Fruit fly (Drosophila melanogaster): ENCODE data around the gene EMC2A.
A peak's percentile ranks its signal among the peaks of the same experiment; 100 is the strongest.

Gene EMC2A

DNA sequence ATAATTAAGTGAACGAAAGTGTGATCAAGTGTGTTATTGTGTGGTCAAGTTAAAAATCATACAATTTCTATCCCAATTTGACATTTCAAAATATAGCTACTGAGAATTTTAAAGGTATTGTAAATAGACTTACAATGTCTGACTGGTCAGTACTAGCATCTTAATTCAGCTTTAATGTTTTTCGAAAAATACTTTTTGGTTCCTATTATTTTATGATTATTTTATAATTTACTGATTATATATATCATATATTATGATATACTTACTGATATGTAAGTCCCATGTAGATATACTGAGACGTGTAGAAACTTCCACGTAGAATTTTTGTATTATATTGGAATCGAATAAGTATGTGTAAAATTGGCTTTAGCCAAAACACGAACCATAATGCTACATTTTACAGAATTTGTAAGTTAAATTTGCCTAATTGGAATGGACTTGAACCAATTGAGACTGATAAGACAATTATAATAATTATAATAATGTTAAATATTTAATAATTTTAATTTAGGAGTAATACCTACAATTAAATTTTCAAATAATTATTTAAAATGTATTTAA, 18.0 kb downstream of the EMC2A start, which contains the start of gene Actn3:
Gene Actn3 (minus strand): TSS at position 51 of the 561 bp plus-strand sequence.
- no peak for TF ChIP-seq noc (tag; optimal IDR thresholded peaks at IDR 0.05)

DNA sequence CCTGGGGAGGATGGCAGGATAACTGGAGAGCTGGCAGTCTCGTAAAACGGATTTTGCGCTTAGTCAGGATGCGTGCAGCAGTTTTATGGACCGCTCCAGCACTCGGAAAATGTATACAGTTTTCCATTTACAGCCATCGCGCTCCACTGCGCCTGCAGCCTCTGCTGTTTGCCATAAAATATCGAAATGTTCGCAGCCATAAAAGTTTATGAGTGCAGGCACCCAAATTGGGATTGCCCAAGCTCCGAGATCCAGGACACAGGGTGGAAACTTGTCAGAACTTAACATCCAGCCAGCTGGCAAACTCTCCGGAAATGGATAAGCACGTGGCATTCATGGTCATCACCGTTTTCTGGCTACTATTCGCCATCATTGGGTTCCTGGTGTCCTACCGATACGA, 21.0 kb downstream of the EMC2A start, which contains the start of gene VhaM9.7-d:
Gene VhaM9.7-d (plus strand): TSS at position 301 of the 400 bp plus-strand sequence.
- TF ChIP-seq noc (tag; optimal IDR thresholded peaks at IDR 0.05), result no peak

DNA sequence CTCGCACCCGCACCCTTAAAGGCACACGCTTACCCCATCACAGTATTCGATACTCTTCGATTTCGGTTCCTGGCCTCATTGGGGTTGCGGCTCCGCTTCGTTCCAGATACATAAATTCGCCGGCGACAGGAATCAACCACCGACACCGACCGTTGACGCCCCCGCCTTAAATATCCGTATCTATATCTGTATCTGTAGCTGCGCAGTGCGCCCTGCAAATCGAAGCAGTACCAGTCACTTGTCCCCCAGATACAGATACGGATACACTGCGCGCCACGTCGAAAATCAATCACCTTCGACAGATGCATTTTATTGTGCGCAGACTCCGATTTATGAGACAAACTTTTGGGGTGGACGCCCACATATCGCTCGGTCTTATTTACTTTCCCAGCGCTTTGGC, 23.3 kb downstream of the EMC2A start:
- no peak for TF ChIP-seq noc (tag; optimal IDR thresholded peaks at IDR 0.05)

DNA sequence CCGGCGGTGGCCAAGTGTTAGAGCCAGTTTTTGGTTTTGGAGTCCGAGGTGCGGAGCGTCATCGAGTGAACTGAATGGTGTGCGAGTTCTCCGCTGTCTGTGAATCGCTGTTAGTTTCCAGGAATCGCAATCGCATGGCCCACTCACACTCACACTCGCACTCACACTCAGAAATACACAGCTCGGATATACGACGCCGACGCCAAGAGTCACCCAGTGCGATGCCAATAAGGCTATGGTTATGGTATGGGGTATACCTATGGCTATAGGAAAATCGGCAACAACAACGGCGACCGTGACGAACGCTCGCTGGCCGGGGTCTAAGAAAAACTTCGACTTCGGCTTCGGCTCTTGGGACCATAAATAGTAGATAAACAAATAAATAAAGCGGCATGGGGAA, 23.7 kb downstream of the EMC2A start, which contains the start of gene Abd-B:
Gene Abd-B (minus strand): TSS at position 101 of the 400 bp plus-strand sequence.
- TF ChIP-seq noc (tag; optimal IDR thresholded peaks at IDR 0.05), result no peak

DNA sequence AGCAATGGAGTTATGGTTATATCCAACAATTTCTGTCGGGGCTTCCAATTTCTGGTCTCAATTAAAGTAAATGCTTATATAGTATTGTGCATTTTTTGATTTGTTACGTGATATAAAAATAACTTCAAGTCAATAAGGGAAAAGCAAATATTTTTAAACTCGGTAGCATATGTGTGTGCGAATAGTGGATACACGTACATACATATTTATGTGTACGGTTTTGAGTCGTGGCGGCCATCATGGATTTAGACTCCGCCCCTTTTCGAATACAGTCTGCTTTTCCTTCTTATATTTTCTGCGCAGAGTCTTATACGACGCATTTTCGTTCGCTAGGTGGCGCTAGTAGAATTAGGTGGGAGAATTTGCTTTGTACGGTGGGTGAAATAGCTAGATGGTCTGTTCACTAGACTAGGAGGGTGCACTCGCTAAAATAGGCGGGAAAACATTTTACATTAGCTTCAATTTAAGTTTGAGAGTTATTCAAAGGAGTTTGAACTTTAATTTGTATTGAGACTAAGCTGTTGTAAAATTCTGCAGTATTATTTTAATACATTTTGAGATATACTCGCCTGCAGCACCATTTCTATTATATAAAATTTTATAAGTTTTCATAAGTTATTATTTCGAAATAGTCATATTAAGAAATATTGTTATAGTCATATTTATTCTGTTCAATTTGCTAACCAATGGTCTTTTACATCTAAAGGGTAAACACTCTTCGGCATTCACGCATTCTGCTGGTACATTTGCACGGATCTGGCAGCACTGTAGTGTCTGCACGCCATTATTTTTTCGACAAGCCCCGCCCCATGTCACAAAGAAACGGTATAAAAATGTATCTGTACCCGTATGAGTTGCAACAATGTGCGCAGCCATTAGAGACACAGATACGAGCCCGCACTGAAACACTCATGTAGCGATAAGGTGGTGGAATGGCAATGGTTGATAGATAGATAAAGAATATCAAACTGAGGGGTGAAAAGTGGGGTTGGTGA, 26.2 kb downstream of the EMC2A start:
- no peak for TF ChIP-seq noc (tag; optimal IDR thresholded peaks at IDR 0.05)

DNA sequence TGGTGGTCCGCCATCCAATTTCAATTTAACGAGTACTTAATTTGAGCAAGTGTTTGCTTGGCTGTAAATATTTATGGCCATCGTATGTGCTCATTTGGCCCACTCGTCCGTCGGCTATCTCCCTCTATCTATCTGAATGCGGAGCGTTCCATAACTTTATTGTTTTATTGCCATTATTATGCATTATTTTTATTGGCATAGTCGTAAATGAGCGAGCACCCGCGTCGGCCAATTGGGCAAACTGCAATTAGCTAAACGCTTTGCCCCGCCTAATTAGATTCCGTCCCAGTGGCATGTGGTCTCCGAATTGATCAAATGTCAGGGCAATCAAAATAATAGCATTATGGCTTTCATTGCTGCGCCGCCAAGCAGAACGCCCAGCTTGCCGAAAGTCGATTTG, 33.6 kb downstream of the EMC2A start:
- TF ChIP-seq noc (tag; optimal IDR thresholded peaks at IDR 0.05), result no peak

DNA sequence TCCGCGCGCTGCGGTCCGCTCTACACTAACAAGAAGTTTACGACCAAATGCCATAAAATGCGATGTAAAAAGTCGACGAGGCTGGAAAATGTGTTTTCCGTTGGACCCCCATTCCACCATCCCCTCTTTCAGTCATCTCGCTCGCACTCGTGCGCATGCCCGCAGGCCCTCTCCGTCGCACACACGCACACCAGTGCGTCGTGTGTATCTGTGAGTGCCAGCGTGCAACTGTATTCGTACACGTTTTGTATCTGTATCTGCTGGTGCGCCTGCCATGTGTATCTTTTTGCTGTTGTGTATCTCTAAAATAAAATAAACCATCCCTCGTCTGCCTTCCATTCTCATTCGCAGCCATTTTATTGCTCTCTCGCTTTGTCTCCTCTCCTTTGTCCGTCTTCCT, 35.7 kb downstream of the EMC2A start:
- TF ChIP-seq noc (tag; optimal IDR thresholded peaks at IDR 0.05), result no peak

DNA sequence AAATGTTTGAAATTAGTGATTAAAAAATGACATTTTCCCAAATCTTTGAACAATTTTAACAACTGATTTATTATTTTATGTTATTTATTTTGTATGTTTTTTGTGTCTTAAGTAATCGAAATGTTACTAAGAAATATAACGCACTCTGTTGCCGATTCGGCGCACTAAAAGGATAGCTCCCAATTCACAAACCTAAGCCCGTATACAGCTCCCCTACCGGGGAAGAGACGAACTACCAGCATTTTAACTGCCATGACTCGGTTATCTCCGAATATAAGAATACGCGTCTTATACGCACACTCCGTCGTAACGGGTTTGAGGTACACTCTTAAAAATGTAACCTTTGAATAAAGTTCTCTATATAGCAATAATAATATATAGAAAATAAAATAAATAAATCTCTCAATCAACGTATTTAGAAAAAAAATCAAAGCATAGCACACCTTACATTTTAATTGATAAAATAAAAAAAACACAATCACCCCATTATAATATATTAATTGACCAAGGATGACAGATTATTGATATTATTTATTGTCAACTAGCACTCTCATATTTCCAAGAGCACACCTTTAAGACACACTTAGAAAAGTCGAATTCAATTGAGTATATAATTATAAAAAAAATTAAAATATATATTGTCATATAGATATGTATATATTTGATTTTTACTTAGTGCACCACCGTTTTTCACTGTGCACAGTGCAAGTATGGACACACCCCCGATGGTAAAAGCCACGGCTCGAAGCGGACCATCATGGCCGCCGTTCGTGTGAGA, 37.9 kb downstream of the EMC2A start:
- peak; percentile 32 for TF ChIP-seq noc (tag; optimal IDR thresholded peaks at IDR 0.05)

DNA sequence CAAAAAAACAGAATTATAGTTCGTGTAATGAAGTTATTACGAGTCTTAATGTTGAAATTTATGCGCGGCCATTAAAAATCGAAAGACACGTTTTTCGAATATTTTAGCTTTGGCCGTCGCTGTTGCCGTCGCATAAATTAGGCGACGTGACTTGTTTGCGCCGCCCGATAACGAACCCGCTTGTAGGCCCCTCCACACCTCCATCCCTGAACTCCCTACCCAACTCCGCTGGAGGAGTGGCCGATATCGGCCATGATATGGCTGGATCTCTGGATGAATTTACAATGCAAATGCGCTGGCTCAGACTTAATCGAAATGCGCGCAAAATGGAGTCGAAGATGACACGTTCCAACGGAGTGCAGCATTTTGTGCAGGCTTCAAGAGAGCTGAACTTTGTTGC, 41.4 kb downstream of the EMC2A start:
- TF ChIP-seq noc (tag; optimal IDR thresholded peaks at IDR 0.05), result no peak

DNA sequence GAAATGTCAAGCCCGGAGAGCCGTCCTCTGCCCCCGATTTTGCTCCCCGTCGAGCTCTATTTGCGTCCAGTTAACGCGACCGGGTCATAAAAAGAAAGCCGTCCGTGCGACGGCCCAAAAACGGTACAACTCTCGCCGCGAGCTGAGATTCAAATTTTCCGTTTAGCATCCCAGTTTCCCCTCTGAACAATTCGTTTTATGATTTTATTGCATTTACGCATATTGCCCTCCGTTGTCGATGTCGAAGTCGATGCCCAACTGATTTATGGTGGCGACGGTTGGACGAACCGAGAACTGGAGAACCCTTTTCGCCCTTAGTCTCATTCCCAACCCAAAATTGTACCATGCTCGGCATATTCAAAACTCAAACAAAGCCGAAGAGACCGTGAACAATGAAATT, 44.5 kb downstream of the EMC2A start:
- TF ChIP-seq noc (tag; optimal IDR thresholded peaks at IDR 0.05), result no peak

DNA sequence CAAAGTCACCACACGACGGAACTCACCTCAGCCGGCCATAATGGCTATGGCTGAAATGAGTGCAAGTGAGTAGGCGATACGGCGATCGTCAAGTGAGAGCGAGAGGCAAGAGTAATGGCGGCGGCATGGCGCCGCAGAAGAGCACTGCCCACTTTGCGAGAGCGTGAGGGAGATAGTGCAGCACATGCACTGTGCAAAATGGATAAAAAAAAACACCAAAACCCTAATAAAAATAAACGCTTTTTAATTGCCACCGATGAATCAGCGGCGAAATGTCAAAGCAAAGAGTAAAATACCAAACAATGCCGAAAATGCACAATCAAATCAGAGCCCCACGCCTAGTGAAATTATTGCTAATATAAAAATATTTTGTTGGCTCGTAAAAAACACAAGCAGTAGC, 47.2 kb downstream of the EMC2A start:
- no peak for TF ChIP-seq noc (tag; optimal IDR thresholded peaks at IDR 0.05)
